Worm (Caenorhabditis elegans) whole organism, early embryonic: Measurements from ENCODE around the gene drr-1.

ENCODE experiments used
- B0310.2 ChIP-seq: sonication (generic microtip); optimal IDR thresholded peaks from 2 replicates; lab custom pipeline; 2016; ENCODE audit warnings: mild to moderate bottlenecking, missing genetic modification characterization, missing compliant biosample characterization
- F13C5.2 ChIP-seq: sonication (generic microtip); optimal IDR thresholded peaks from 2 replicates; lab custom pipeline; 2017; ENCODE audit warnings: mild to moderate bottlenecking, missing genetic modification characterization, inconsistent platforms, missing compliant biosample characterization
- aly-1 ChIP-seq: sonication (generic microtip); optimal IDR thresholded peaks from 2 replicates; lab custom pipeline; 2016; ENCODE audit warnings: missing genetic modification characterization, missing compliant biosample characterization
- ama-1 ChIP-seq: fragments of 150-350 bp; optimal IDR thresholded peaks from 2 replicates; lab custom pipeline; 2014
- ceh-13 ChIP-seq: fragments of 200-800 bp; sonication (Bioruptor generic); optimal IDR thresholded peaks from 2 replicates; lab custom pipeline; 2018; ENCODE audit warnings: mild to moderate bottlenecking, missing genetic modification characterization, missing compliant biosample characterization
- ceh-36 ChIP-seq: sonication (generic microtip); optimal IDR thresholded peaks from 2 replicates; lab custom pipeline; 2016; ENCODE audit warnings: missing genetic modification characterization, inconsistent platforms, missing compliant biosample characterization
- ets-7 ChIP-seq: sonication (generic microtip); optimal IDR thresholded peaks from 2 replicates; lab custom pipeline; 2016; ENCODE audit warnings: missing genotype, missing genetic modification characterization, missing compliant biosample characterization
- flt-1 ChIP-seq: fragments of 200-800 bp; sonication (Bioruptor generic); IDR thresholded peaks from 2 replicates; pipeline ENCODE4 v1.3.6; 2022; ENCODE audit warnings: missing genetic modification characterization, missing compliant biosample characterization
- hmbx-1 ChIP-seq: sonication (generic microtip); optimal IDR thresholded peaks from 2 replicates; lab custom pipeline; 2016; ENCODE audit warnings: mild to moderate bottlenecking, missing genetic modification characterization, missing compliant biosample characterization
- hmg-4 ChIP-seq: fragments of 200-800 bp; sonication (Bioruptor generic); optimal IDR thresholded peaks from 2 replicates; lab custom pipeline; 2018; ENCODE audit warnings: mild to moderate bottlenecking, missing genetic modification characterization, missing compliant biosample characterization
- hnd-1 ChIP-seq: sonication (generic microtip); optimal IDR thresholded peaks from 2 replicates; lab custom pipeline; 2016; ENCODE audit warnings: missing genetic modification characterization, missing compliant biosample characterization
- pes-1 ChIP-seq: fragments of 200-800 bp; sonication (Bioruptor generic); IDR thresholded peaks from 2 replicates; pipeline ENCODE4 v1.3.6; 2022; ENCODE audit warnings: missing genetic modification reagents, missing genetic modification characterization, missing compliant biosample characterization
- scrt-1 ChIP-seq: fragments of 200-800 bp; sonication (Bioruptor generic); IDR thresholded peaks from 2 replicates; pipeline ENCODE4 v1.3.6; 2022; ENCODE audit warnings: missing genetic modification characterization, missing compliant biosample characterization
- sea-1 ChIP-seq: fragments of 200-800 bp; sonication (Bioruptor generic); conservative IDR thresholded peaks from 2 replicates; pipeline ENCODE4 v1.3.6; 2022; ENCODE audit warnings: missing genetic modification characterization, missing compliant biosample characterization
- tbx-11 ChIP-seq: fragments of 200-800 bp; sonication (Bioruptor generic); IDR thresholded peaks from 2 replicates; pipeline ENCODE4 v1.3.6; 2022; ENCODE audit warnings: missing genetic modification characterization, missing compliant biosample characterization
- tbx-37 ChIP-seq: fragments of 200-800 bp; sonication (Bioruptor generic); conservative IDR thresholded peaks from 2 replicates; pipeline ENCODE4 v1.3.6; 2022; ENCODE audit warnings: missing genetic modification reagents, missing genetic modification characterization, missing compliant biosample characterization
- tra-4 ChIP-seq: sonication (generic microtip); optimal IDR thresholded peaks from 2 replicates; lab custom pipeline; 2017; ENCODE audit warnings: missing genetic modification characterization, missing compliant biosample characterization

drr-1 gene

ce11 chrII:13503653-13504052 is 8.0 kb upstream of the drr-1 start, which contains the start of gene F54F11.1:
Gene F54F11.1, plus strand, starts transcription at chrII:13503953.
- TF ChIP-seq tbx-11 (GFP tag; lab: Robert Waterston, UW) = no peak
- no peak for TF ChIP-seq tbx-37 (GFP tag; lab: Robert Waterston, UW)
- TF ChIP-seq scrt-1 (GFP tag; lab: Robert Waterston, UW) = no peak
- no peak for TF ChIP-seq hnd-1
- TF ChIP-seq hmbx-1 (tag; lab: Kevin White, UChicago) = no peak
- TF ChIP-seq flt-1 = no peak
- TF ChIP-seq tra-4 (tag; lab: Kevin White, UChicago) = no peak
- TF ChIP-seq ets-7 (tag; lab: Kevin White, UChicago) = no peak
- no peak for TF ChIP-seq ama-1 (lab: Kevin White, UChicago)

ce11 chrII:13501575-13501974 is 5.9 kb upstream of the drr-1 start, which contains the start of gene F45H10.5:
Gene F45H10.5, plus strand, starts transcription at chrII:13501875.
- TF ChIP-seq hmbx-1 (tag; lab: Kevin White, UChicago) = no peak
- TF ChIP-seq sea-1 = no peak
- TF ChIP-seq B0310.2 (tag; lab: Kevin White, UChicago) = no peak
- TF ChIP-seq pes-1 (GFP tag; lab: Robert Waterston, UW) = no peak
- no peak for TF ChIP-seq ets-7 (tag; lab: Kevin White, UChicago)
- TF ChIP-seq scrt-1 (GFP tag; lab: Robert Waterston, UW) = no peak
- no peak for TF ChIP-seq tbx-37 (GFP tag; lab: Robert Waterston, UW)

- TF ChIP-seq aly-1 (tag; lab: Kevin White, UChicago) (no peak), sea-1 (no peak), scrt-1 (GFP tag; lab: Robert Waterston, UW) (no peak), F13C5.2 (tag; lab: Kevin White, UChicago) (no peak), hmbx-1 (tag; lab: Kevin White, UChicago) (no peak), tbx-37 (GFP tag; lab: Robert Waterston, UW) (no peak), ama-1 (lab: Kevin White, UChicago) (no peak), ceh-13 (no peak), B0310.2 (tag; lab: Kevin White, UChicago) (no peak), hnd-1 (no peak)
Observed at ce11 chrII:13500582-13500981, 4.9 kb upstream of the drr-1 start.

ce11 chrII:13494762-13495161 is 938 bp downstream of the drr-1 start:
- TF ChIP-seq tra-4 (tag; lab: Kevin White, UChicago) (no peak), B0310.2 (tag; lab: Kevin White, UChicago) (no peak), scrt-1 (GFP tag; lab: Robert Waterston, UW) (no peak), tbx-11 (GFP tag; lab: Robert Waterston, UW) (no peak), ceh-13 (no peak), tbx-37 (GFP tag; lab: Robert Waterston, UW) (no peak), flt-1 (no peak), sea-1 (no peak), hmg-4 (GFP tag; lab: Kevin White, UChicago) (no peak), hnd-1 (no peak), aly-1 (tag; lab: Kevin White, UChicago) (no peak), hmbx-1 (tag; lab: Kevin White, UChicago) (no peak), pes-1 (GFP tag; lab: Robert Waterston, UW) (no peak), ets-7 (tag; lab: Kevin White, UChicago) (no peak), ceh-36 (tag; lab: Kevin White, UChicago) (no peak), F13C5.2 (tag; lab: Kevin White, UChicago) (no peak), ama-1 (lab: Kevin White, UChicago) (no peak)

- TF ChIP-seq ama-1 (lab: Kevin White, UChicago) (no peak), sea-1 (no peak), ceh-36 (tag; lab: Kevin White, UChicago) (no peak), B0310.2 (tag; lab: Kevin White, UChicago) (no peak), tra-4 (tag; lab: Kevin White, UChicago) (no peak), hmbx-1 (tag; lab: Kevin White, UChicago) (no peak), flt-1 (no peak), scrt-1 (GFP tag; lab: Robert Waterston, UW) (0 out of 2 replicates have a peak, but pooled peaks have one; percentile 21)
Observed at ce11 chrII:13494175-13494650, 1.5 kb downstream of the drr-1 start, which contains the start of gene ndua-7. Gene ndua-7, minus strand, starts transcription at chrII:13494600.

- no peak for TF ChIP-seq scrt-1 (GFP tag; lab: Robert Waterston, UW)
Observed at ce11 chrII:13492948-13493347, 2.8 kb downstream of the drr-1 start, which contains the start of gene F45H10.2. Gene F45H10.2, minus strand, starts transcription at chrII:13493048.

ce11 chrII:13491254-13491889 is 4.3 kb downstream of the drr-1 start, which contains the start of gene alh-7:
Gene alh-7, minus strand, starts transcription at chrII:13491786.
- no peak for TF ChIP-seq F13C5.2 (tag; lab: Kevin White, UChicago)
- TF ChIP-seq flt-1 = no peak
- TF ChIP-seq hnd-1 = no peak
- no peak for TF ChIP-seq tbx-11 (GFP tag; lab: Robert Waterston, UW)
- TF ChIP-seq ets-7 (tag; lab: Kevin White, UChicago) = no peak
- no peak for TF ChIP-seq ama-1 (lab: Kevin White, UChicago)
- TF ChIP-seq aly-1 (tag; lab: Kevin White, UChicago) = no peak

ce11 chrII:13489896-13490295 is 5.8 kb downstream of the drr-1 start:
- TF ChIP-seq pes-1 (GFP tag; lab: Robert Waterston, UW) = no peak
- peak; percentile 10 for TF ChIP-seq aly-1 (tag; lab: Kevin White, UChicago)
